Worm (Caenorhabditis elegans): Measurements from ENCODE around the gene K08H2.5.

- TF ChIP-seq fkh-10 (GFP tag; optimal IDR thresholded peaks at IDR 0.05) (no peak), nhr-42 (GFP tag; IDR thresholded peaks at IDR 0.05) (no peak), lin-29 (GFP tag; IDR thresholded peaks at IDR 0.05) (no peak), cey-2 (tag; optimal IDR thresholded peaks at IDR 0.05; ENCODE audit: borderline replicate concordance, insufficient read depth) (no peak), nhr-25 (tag; optimal IDR thresholded peaks at IDR 0.05; ENCODE audit: borderline replicate concordance, insufficient read depth) (no peak)
These were observed 7.0 kb upstream of the K08H2.5 start for ce11 chrX:13249102-13249501.

All from whole organism, L4 larva.